Worm (Caenorhabditis elegans) whole organism, L4 larva: Measurements from ENCODE around the gene hsp-43.

Source experiments
- F49E8.2 ChIP-seq: sonication (generic microtip); optimal IDR thresholded peaks from 2 replicates; lab custom pipeline; 2016; ENCODE audit warnings: missing compliant biosample characterization, mild to moderate bottlenecking, missing genetic modification characterization, borderline replicate concordance
- daf-12 ChIP-seq: fragments of 150-350 bp; optimal IDR thresholded peaks from 2 replicates; lab custom pipeline; 2014; ENCODE audit warnings: missing biosample characterization, missing genetic modification reagents, missing genetic modification characterization
- dmd-9 ChIP-seq: fragments of 200-800 bp; sonication (Bioruptor generic); IDR thresholded peaks from 2 replicates; pipeline ENCODE4 v1.3.6; 2022; ENCODE audit warnings: missing genetic modification reagents, missing genetic modification characterization, missing compliant biosample characterization
- nhr-11 ChIP-seq: fragments of 150-350 bp; optimal IDR thresholded peaks from 2 replicates; lab custom pipeline; 2014; ENCODE audit warnings: missing biosample characterization, missing genetic modification characterization
- nhr-237 ChIP-seq: sonication (generic microtip); optimal IDR thresholded peaks from 2 replicates; lab custom pipeline; 2017; ENCODE audit warnings: missing biosample characterization, missing genetic modification characterization
- nhr-25 ChIP-seq: sonication (generic microtip); optimal IDR thresholded peaks from 2 replicates; lab custom pipeline; 2017; ENCODE audit warnings: missing genetic modification characterization, mild to moderate bottlenecking, missing compliant biosample characterization, antibody characterized with exemption, moderate library complexity, borderline replicate concordance; ENCODE audit not compliant: insufficient read depth
- pha-4 ChIP-seq, 2 experiments: fragments of 150-350 bp in 1 of 2; fragments of 200-800 bp in 1 of 2; sonication (Bioruptor generic) in 1 of 2; IDR thresholded peaks in 1 of 2; optimal IDR thresholded peaks in 1 of 2; 2 replicates each; pipeline versions ENCODE4 v1.3.6 to Lab custom; 2014 to 2022; ENCODE audit warnings: missing genetic modification characterization in 2 of 2, missing genetic modification reagents in 2 of 2, missing biosample characterization in 1 of 2, missing compliant biosample characterization in 1 of 2
- snpc-1.2 ChIP-seq: fragments of 200-800 bp; sonication (Bioruptor generic); IDR thresholded peaks from 2 replicates; pipeline ENCODE4 v1.3.6; 2022; ENCODE audit warnings: missing genetic modification reagents, missing genetic modification characterization, missing compliant biosample characterization
- ztf-11 ChIP-seq: fragments of 150-350 bp; optimal IDR thresholded peaks from 2 replicates; lab custom pipeline; 2014; ENCODE audit warnings: missing biosample characterization, missing genetic modification characterization

DNA sequence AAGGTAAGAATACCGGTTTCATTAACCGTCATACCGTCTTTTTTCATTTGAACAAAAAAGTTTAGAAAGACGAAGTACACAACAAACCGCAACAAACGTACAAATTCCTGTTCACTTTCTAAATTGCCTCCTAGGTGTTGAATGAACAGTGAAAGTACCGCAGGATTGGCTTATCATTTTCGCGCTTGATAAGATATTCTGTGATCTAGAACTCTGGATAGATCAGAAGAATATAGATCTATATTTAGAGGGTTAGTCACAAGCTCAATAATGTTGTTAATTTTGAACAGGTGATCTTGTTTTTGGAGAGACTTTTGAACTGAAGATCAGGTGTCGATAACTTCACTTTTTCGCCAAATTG lies 19.3 kb upstream of the hsp-43 start:
- TF ChIP-seq dmd-9 (GFP tag; lab: Robert Waterston, UW) (no peak), nhr-11 (no peak), snpc-1.2 (GFP tag; lab: Robert Waterston, UW) (no peak), pha-4 (GFP tag; IDR thresholded peaks at IDR 0.05; lab: Robert Waterston, UW) (no peak), pha-4 (tag; optimal IDR thresholded peaks at IDR 0.05; lab: Kevin White, UChicago) (no peak), daf-12 (no peak), F49E8.2 (tag; lab: Kevin White, UChicago) (no peak), nhr-237 (tag; lab: Kevin White, UChicago) (no peak), nhr-25 (no peak), ztf-11 (tag; lab: Kevin White, UChicago) (no peak)
